Fruit fly (Drosophila melanogaster) whole organism, embryonic: ENCODE data around the gene ClC-a.
A peak's percentile ranks its signal among the peaks of the same experiment; 100 is the strongest.

Experiments
- B-H2 ChIP-seq: fragments of 200-800 bp; sonication (Bioruptor generic); optimal IDR thresholded peaks from 2 replicates; lab custom pipeline; 2018; ENCODE audit warnings: missing biosample characterization, mild to moderate bottlenecking, missing genetic modification characterization
- BtbVII ChIP-seq: fragments of 200-800 bp; sonication (Bioruptor generic); optimal IDR thresholded peaks from 3 replicates; lab custom pipeline; 2017; ENCODE audit warnings: missing biosample characterization, mild to moderate bottlenecking, missing genetic modification characterization
- CG10274 ChIP-seq: fragments of 200-800 bp; sonication (Bioruptor generic); optimal IDR thresholded peaks from 3 replicates; lab custom pipeline; 2017; ENCODE audit warnings: missing biosample characterization, mild to moderate bottlenecking, missing genetic modification characterization
- CG11695 ChIP-seq: fragments of 200-800 bp; sonication (Bioruptor generic); IDR thresholded peaks from 3 replicates; pipeline ENCODE4 v1.3.6; 2022; ENCODE audit warnings: missing biosample characterization, missing genetic modification characterization
- CG12071 ChIP-seq: fragments of 200-800 bp; sonication (Bioruptor generic); optimal IDR thresholded peaks from 3 replicates; lab custom pipeline; 2018; ENCODE audit warnings: missing biosample characterization, mild to moderate bottlenecking, missing genetic modification characterization
- CG12236 ChIP-seq: fragments of 200-800 bp; sonication (Bioruptor generic); optimal IDR thresholded peaks from 2 replicates; lab custom pipeline; 2016; ENCODE audit warnings: missing biosample characterization, missing genetic modification characterization
- CG16815 ChIP-seq: fragments of 200-800 bp; sonication (Bioruptor generic); optimal IDR thresholded peaks from 3 replicates; lab custom pipeline; 2017; ENCODE audit warnings: missing biosample characterization, mild to moderate bottlenecking, missing genetic modification characterization
- CG3065 ChIP-seq: fragments of 200-800 bp; sonication (Bioruptor generic); optimal IDR thresholded peaks from 2 replicates; lab custom pipeline; 2016; ENCODE audit warnings: missing biosample characterization, missing genetic modification characterization
- CG3726 ChIP-seq: fragments of 200-800 bp; sonication (Bioruptor generic); IDR thresholded peaks from 3 replicates; pipeline ENCODE4, ENCODE4 v1.3.6; 2022; ENCODE audit warnings: missing biosample characterization, missing genetic modification characterization
- CG3838 ChIP-seq: fragments of 200-800 bp; sonication (Bioruptor generic); optimal IDR thresholded peaks from 3 replicates; lab custom pipeline; 2016; ENCODE audit warnings: missing biosample characterization, missing genetic modification characterization
- CG6272 ChIP-seq: fragments of 200-800 bp; sonication (Bioruptor generic); IDR thresholded peaks from 2 replicates; pipeline ENCODE4 v1.3.6; 2022; ENCODE audit warnings: missing biosample characterization, missing genetic modification characterization
- CG6854 ChIP-seq: fragments of 200-800 bp; sonication (Bioruptor generic); optimal IDR thresholded peaks from 3 replicates; lab custom pipeline; 2017; ENCODE audit warnings: missing biosample characterization, mild to moderate bottlenecking, missing genetic modification characterization
- CG7372 ChIP-seq: fragments of 200-800 bp; sonication (Bioruptor generic); IDR thresholded peaks from 2 replicates; pipeline ENCODE4 v1.3.6; 2022; ENCODE audit warnings: missing biosample characterization, missing genetic modification characterization
- CG8290 ChIP-seq, 3 experiments: fragments of 200-800 bp; sonication (Bioruptor generic); optimal IDR thresholded peaks; 2 replicates each; lab custom pipeline; 2016 to 2019; ENCODE audit warnings: missing biosample characterization in 3 of 3, missing genetic modification characterization in 3 of 3, mild to moderate bottlenecking in 2 of 3, moderate library complexity in 1 of 3
- CG8944 ChIP-seq: fragments of 200-800 bp; sonication (Bioruptor generic); optimal IDR thresholded peaks from 3 replicates; lab custom pipeline; 2016; ENCODE audit warnings: missing biosample characterization, missing genetic modification characterization
- Dek ChIP-seq: fragments of 200-800 bp; sonication (Bioruptor generic); optimal IDR thresholded peaks from 3 replicates; lab custom pipeline; 2019; ENCODE audit warnings: missing biosample characterization, mild to moderate bottlenecking, missing genetic modification characterization, moderate library complexity
- Doc2 ChIP-seq: fragments of 200-800 bp; sonication (Bioruptor generic); IDR thresholded peaks from 2 replicates; pipeline ENCODE4 v1.3.6; 2022; ENCODE audit warnings: missing biosample characterization, missing genetic modification characterization
- Ets97D ChIP-seq: fragments of 200-800 bp; sonication (Bioruptor generic); optimal IDR thresholded peaks from 3 replicates; lab custom pipeline; 2016; ENCODE audit warnings: missing biosample characterization, missing genetic modification characterization
- H15 ChIP-seq: fragments of 200-800 bp; sonication (Bioruptor generic); IDR thresholded peaks from 3 replicates; pipeline ENCODE4 v1.3.6; 2022; ENCODE audit warnings: missing biosample characterization, missing genetic modification characterization
- Hmx ChIP-seq: fragments of 200-800 bp; sonication (Bioruptor generic); optimal IDR thresholded peaks from 2 replicates; lab custom pipeline; 2016; ENCODE audit warnings: missing biosample characterization, missing genetic modification characterization
- Mad ChIP-seq: fragments of 200-800 bp; sonication (Bioruptor generic); optimal IDR thresholded peaks from 2 replicates; lab custom pipeline; 2016; ENCODE audit warnings: missing biosample characterization, missing genetic modification characterization
- Oaz ChIP-seq: fragments of 200-800 bp; sonication (Bioruptor generic); IDR thresholded peaks from 2 replicates; pipeline ENCODE4 v1.3.6; 2022; ENCODE audit warnings: missing biosample characterization, missing genetic modification characterization
- ac ChIP-seq: fragments of 200-800 bp; sonication (Bioruptor generic); optimal IDR thresholded peaks from 3 replicates; lab custom pipeline; 2017; ENCODE audit warnings: missing biosample characterization, mild to moderate bottlenecking, missing genetic modification characterization
- amos ChIP-seq: fragments of 200-800 bp; sonication (Bioruptor generic); IDR thresholded peaks from 2 replicates; pipeline ENCODE4 v1.3.6; 2022; ENCODE audit warnings: missing biosample characterization, missing genetic modification characterization; ENCODE audit not compliant: partially characterized antibody
- bab2 ChIP-seq: fragments of 200-800 bp; sonication (Bioruptor generic); optimal IDR thresholded peaks from 2 replicates; lab custom pipeline; 2016; ENCODE audit warnings: missing biosample characterization, missing genetic modification characterization
- bbx ChIP-seq: fragments of 200-800 bp; sonication (Bioruptor generic); IDR thresholded peaks from 2 replicates; pipeline ENCODE4 v1.3.6; 2022; ENCODE audit warnings: missing biosample characterization, missing genetic modification characterization; ENCODE audit not compliant: partially characterized antibody
- bcd ChIP-seq: fragments of 200-800 bp; sonication (Bioruptor generic); optimal IDR thresholded peaks from 2 replicates; lab custom pipeline; 2017; ENCODE audit warnings: missing biosample characterization, mild to moderate bottlenecking, missing genetic modification characterization
- btn ChIP-seq: fragments of 200-800 bp; sonication (Bioruptor generic); optimal IDR thresholded peaks from 2 replicates; lab custom pipeline; 2016; ENCODE audit warnings: missing biosample characterization, missing genetic modification characterization
- croc ChIP-seq: fragments of 200-800 bp; sonication (Bioruptor generic); conservative IDR thresholded peaks from 3 replicates; pipeline ENCODE4 v1.3.6; 2022; ENCODE audit warnings: missing biosample characterization, missing genetic modification characterization
- dmrt11E ChIP-seq: fragments of 200-800 bp; sonication (Bioruptor generic); optimal IDR thresholded peaks from 3 replicates; lab custom pipeline; 2018; ENCODE audit warnings: missing biosample characterization, mild to moderate bottlenecking, missing genetic modification characterization, moderate library complexity
- gcm ChIP-seq: fragments of 200-800 bp; sonication (Bioruptor generic); optimal IDR thresholded peaks from 2 replicates; lab custom pipeline; 2019; ENCODE audit warnings: missing biosample characterization, mild to moderate bottlenecking, missing genetic modification characterization, moderate library complexity
- gcm2 ChIP-seq: fragments of 200-800 bp; sonication (Bioruptor generic); optimal IDR thresholded peaks from 2 replicates; lab custom pipeline; 2016; ENCODE audit warnings: missing biosample characterization, missing genetic modification characterization
- jumu ChIP-seq: fragments of 200-800 bp; sonication (Bioruptor generic); optimal IDR thresholded peaks from 3 replicates; lab custom pipeline; 2016; ENCODE audit warnings: missing biosample characterization, missing genetic modification characterization
- nerfin-1 ChIP-seq: fragments of 200-800 bp; sonication (Bioruptor generic); optimal IDR thresholded peaks from 3 replicates; lab custom pipeline; 2019; ENCODE audit warnings: missing biosample characterization, mild to moderate bottlenecking, missing genetic modification characterization, moderate library complexity
- org-1 ChIP-seq: fragments of 200-800 bp; sonication (Bioruptor generic); optimal IDR thresholded peaks from 2 replicates; lab custom pipeline; 2017; ENCODE audit warnings: missing biosample characterization, missing genetic modification characterization
- pan ChIP-seq, 4 experiments: fragments of >200 bp in 3 of 4; fragments of 200-800 bp in 1 of 4; sonication (Bioruptor generic) in 1 of 4; optimal IDR thresholded peaks in 3 of 4; IDR thresholded peaks in 1 of 4; 2 replicates each; pipeline versions ENCODE4 v1.3.6 to Lab custom; 2017 to 2022; ENCODE audit warnings: missing biosample characterization in 2 of 4, missing genetic modification characterization in 2 of 4, mixed read lengths in 1 of 4
- slbo ChIP-seq: fragments of 200-800 bp; sonication (Bioruptor generic); IDR thresholded peaks from 2 replicates; pipeline ENCODE4 v1.3.6; 2022; ENCODE audit warnings: missing biosample characterization, missing genetic modification characterization

The ClC-a gene

dm6 chr3R:11850917-11851897, 38.2 kb upstream of the ClC-a start (continued):
- peak; percentile 73 for TF ChIP-seq org-1 (GFP tag; lab: Kevin White, UChicago)
- peak; percentile 76 for TF ChIP-seq jumu (GFP tag; lab: Kevin White, UChicago)
- peak; percentile 30 for TF ChIP-seq CG10274 (GFP tag; lab: Kevin White, UChicago)
- no peak for TF ChIP-seq amos
- TF ChIP-seq CG6272 (GFP tag; lab: Robert Waterston, UW): no peak
- TF ChIP-seq CG16815 (GFP tag; lab: Kevin White, UChicago): peak; percentile 61
- TF ChIP-seq croc: peak; percentile 88
- TF ChIP-seq bab2 (GFP tag; lab: Kevin White, UChicago): peak; percentile 74
- TF ChIP-seq CG11695: peak; percentile 41; the same call in 1 of the 3 replicates
- no peak for TF ChIP-seq H15 (GFP tag; lab: Robert Waterston, UW)
- TF ChIP-seq CG12071 (GFP tag; lab: Kevin White, UChicago): peak; percentile 60
- TF ChIP-seq CG6854 (GFP tag; lab: Kevin White, UChicago): no peak
- TF ChIP-seq bcd (GFP tag; lab: Kevin White, UChicago): peak; percentile 79
- TF ChIP-seq gcm: peak; percentile 85
- no peak for TF ChIP-seq CG7372
- TF ChIP-seq btn (GFP tag; lab: Kevin White, UChicago): peak; percentile 69
- no peak for TF ChIP-seq CG3726 (GFP tag; lab: Robert Waterston, UW)
- TF ChIP-seq dmrt11E (tag; lab: Kevin White, UChicago): peak; percentile 88
- no peak for TF ChIP-seq Hmx (GFP tag; lab: Kevin White, UChicago)
- TF ChIP-seq BtbVII (GFP tag; lab: Kevin White, UChicago): no peak
- no peak for TF ChIP-seq Doc2 (GFP tag; lab: Robert Waterston, UW)
- TF ChIP-seq slbo (GFP tag; lab: Robert Waterston, UW): no peak
- no peak for TF ChIP-seq B-H2 (GFP tag; lab: Kevin White, UChicago)
- TF ChIP-seq gcm2 (GFP tag; lab: Kevin White, UChicago): peak; percentile 62
- TF ChIP-seq Mad: peak; percentile 51
- TF ChIP-seq CG3838 (GFP tag; lab: Kevin White, UChicago): peak; percentile 9
- peak; percentile 66 for TF ChIP-seq CG8290 (GFP tag; optimal IDR thresholded peaks at IDR 0.05; lab: Kevin White, UChicago)
- TF ChIP-seq CG8290 (tag; optimal IDR thresholded peaks at IDR 0.05; lab: Kevin White, UChicago): peak in 1 of 2 experiments; percentile 26
- no peak for TF ChIP-seq pan (optimal IDR thresholded peaks at IDR 0.05; lab: Kevin White, UChicago)
- TF ChIP-seq pan (GFP tag; optimal IDR thresholded peaks at IDR 0.05 in 1 of 2, IDR thresholded peaks at IDR 0.05 in 1 of 2): peak in 1 of 2 experiments; percentile 58
- TF ChIP-seq CG8944 (GFP tag; lab: Kevin White, UChicago): peak; percentile 72
- no peak for TF ChIP-seq Ets97D (GFP tag; lab: Kevin White, UChicago)
- TF ChIP-seq nerfin-1 (tag; lab: Kevin White, UChicago): peak; percentile 88
- peak; percentile 3 for TF ChIP-seq CG3065 (GFP tag; lab: Kevin White, UChicago)
- no peak for TF ChIP-seq ac
- TF ChIP-seq Dek: peak; percentile 25
- TF ChIP-seq CG12236 (GFP tag; lab: Kevin White, UChicago): peak; percentile 77
- no peak for TF ChIP-seq Oaz (GFP tag; lab: Robert Waterston, UW)
- TF ChIP-seq bbx: peak; percentile 30; the same call in 1 of the 2 replicates
